Fruit fly (Drosophila melanogaster) whole organism, embryonic: ENCODE results near the gene Awh.

Experiments
- ATbp ChIP-seq: fragments of 200-800 bp; sonication (Bioruptor generic); optimal IDR thresholded peaks from 2 replicates; lab custom pipeline; 2017; ENCODE audit warnings: missing biosample characterization, mild to moderate bottlenecking, missing genetic modification characterization, missing genetic modification reagents
- B-H2 ChIP-seq: fragments of 200-800 bp; sonication (Bioruptor generic); optimal IDR thresholded peaks from 2 replicates; lab custom pipeline; 2018; ENCODE audit warnings: missing biosample characterization, mild to moderate bottlenecking, missing genetic modification characterization
- CG10209 ChIP-seq: fragments of 200-800 bp; sonication (Bioruptor generic); optimal IDR thresholded peaks from 3 replicates; lab custom pipeline; 2017; ENCODE audit warnings: missing biosample characterization, mild to moderate bottlenecking, missing genetic modification characterization, missing genetic modification reagents
- CG10321 ChIP-seq: fragments of 200-800 bp; sonication (Bioruptor generic); IDR thresholded peaks from 2 replicates; pipeline ENCODE4 v1.3.6; 2022; ENCODE audit warnings: missing biosample characterization, missing genetic modification characterization
- CG10979 ChIP-seq: fragments of 200-800 bp; sonication (Bioruptor generic); optimal IDR thresholded peaks from 2 replicates; lab custom pipeline; 2018; ENCODE audit warnings: missing biosample characterization, mild to moderate bottlenecking, missing genetic modification characterization, moderate library complexity
- CG12071 ChIP-seq: fragments of 200-800 bp; sonication (Bioruptor generic); optimal IDR thresholded peaks from 3 replicates; lab custom pipeline; 2018; ENCODE audit warnings: missing biosample characterization, mild to moderate bottlenecking, missing genetic modification characterization
- CG1647 ChIP-seq: fragments of 200-800 bp; sonication (Bioruptor generic); optimal IDR thresholded peaks from 3 replicates; lab custom pipeline; 2016; ENCODE audit warnings: missing biosample characterization, missing genetic modification characterization
- CG17328 ChIP-seq: fragments of 200-800 bp; sonication (Bioruptor generic); IDR thresholded peaks from 2 replicates; pipeline ENCODE4 v1.3.6; 2022; ENCODE audit warnings: missing biosample characterization, missing genetic modification characterization
- CG1792 ChIP-seq: fragments of 200-800 bp; sonication (Bioruptor generic); optimal IDR thresholded peaks from 2 replicates; lab custom pipeline; 2016; ENCODE audit warnings: missing biosample characterization, missing genetic modification characterization
- CG18262 ChIP-seq: fragments of 200-800 bp; optimal IDR thresholded peaks from 3 replicates; lab custom pipeline; 2019; ENCODE audit warnings: missing biosample characterization, mild to moderate bottlenecking, missing genetic modification characterization, moderate library complexity
- CG2875 ChIP-seq: fragments of 200-800 bp; sonication (Bioruptor generic); optimal IDR thresholded peaks from 2 replicates; lab custom pipeline; 2017; ENCODE audit warnings: missing biosample characterization, mild to moderate bottlenecking, missing genetic modification characterization, missing genetic modification reagents
- CG31365 ChIP-seq: fragments of 200-800 bp; sonication (Bioruptor generic); optimal IDR thresholded peaks from 2 replicates; lab custom pipeline; 2018; ENCODE audit warnings: missing biosample characterization, mild to moderate bottlenecking, missing genetic modification characterization
- CG31388 ChIP-seq: fragments of 200-800 bp; sonication (Bioruptor generic); optimal IDR thresholded peaks from 2 replicates; lab custom pipeline; 2016; ENCODE audit warnings: missing biosample characterization, missing genetic modification characterization
- CG4282 ChIP-seq: fragments of 200-800 bp; sonication (Bioruptor generic); optimal IDR thresholded peaks from 2 replicates; lab custom pipeline; 2016; ENCODE audit warnings: missing biosample characterization, missing genetic modification characterization
- CG4617 ChIP-seq: fragments of 200-800 bp; sonication (Bioruptor generic); optimal IDR thresholded peaks from 3 replicates; lab custom pipeline; 2016; ENCODE audit warnings: missing biosample characterization, missing genetic modification characterization, borderline replicate concordance
- CG7786 ChIP-seq: fragments of 200-800 bp; sonication (Bioruptor generic); optimal IDR thresholded peaks from 2 replicates; lab custom pipeline; 2016; ENCODE audit warnings: missing biosample characterization, missing genetic modification characterization
- CG7839 ChIP-seq: fragments of 200-800 bp; sonication (Bioruptor generic); optimal IDR thresholded peaks from 3 replicates; lab custom pipeline; 2018; ENCODE audit warnings: missing biosample characterization, mild to moderate bottlenecking, missing genetic modification characterization, moderate library complexity
- CG8359 ChIP-seq: fragments of 200-800 bp; sonication (Bioruptor generic); optimal IDR thresholded peaks from 2 replicates; lab custom pipeline; 2017; ENCODE audit warnings: missing biosample characterization, mild to moderate bottlenecking, missing genetic modification characterization, borderline replicate concordance
- Camta ChIP-seq: fragments of 200-800 bp; sonication (Bioruptor generic); optimal IDR thresholded peaks from 2 replicates; lab custom pipeline; 2016; ENCODE audit warnings: missing biosample characterization, missing genetic modification characterization
- CrebB ChIP-seq: fragments of 200-800 bp; sonication (Bioruptor generic); optimal IDR thresholded peaks from 3 replicates; lab custom pipeline; 2018; ENCODE audit warnings: missing biosample characterization, mild to moderate bottlenecking, missing genetic modification characterization
- Dad ChIP-seq: fragments of 200-800 bp; sonication (Bioruptor generic); optimal IDR thresholded peaks from 3 replicates; lab custom pipeline; 2016; ENCODE audit warnings: missing biosample characterization, missing genetic modification characterization
- Drgx ChIP-seq: fragments of 200-800 bp; sonication (Bioruptor generic); IDR thresholded peaks from 2 replicates; pipeline ENCODE4 v1.3.6; 2022; ENCODE audit warnings: missing biosample characterization, missing genetic modification characterization
- ERR ChIP-seq: fragments of 200-800 bp; sonication (Bioruptor generic); optimal IDR thresholded peaks from 2 replicates; lab custom pipeline; 2016; ENCODE audit warnings: missing biosample characterization, missing genetic modification characterization
- H2.0 ChIP-seq: fragments of 200-800 bp; sonication (Bioruptor generic); IDR thresholded peaks from 2 replicates; pipeline ENCODE4 v1.3.6; 2022; ENCODE audit warnings: missing biosample characterization, missing genetic modification characterization
- HLH54F ChIP-seq: fragments of 200-800 bp; sonication (Bioruptor generic); optimal IDR thresholded peaks from 3 replicates; lab custom pipeline; 2016; ENCODE audit warnings: missing biosample characterization, missing genetic modification characterization
- Hey ChIP-seq: fragments of 200-800 bp; sonication (Bioruptor generic); optimal IDR thresholded peaks from 3 replicates; lab custom pipeline; 2018; ENCODE audit warnings: missing biosample characterization, mild to moderate bottlenecking, missing genetic modification characterization
- Kr ChIP-seq: fragments of 200-800 bp; sonication (Bioruptor generic); optimal IDR thresholded peaks from 2 replicates; lab custom pipeline; 2017; ENCODE audit warnings: missing biosample characterization, mild to moderate bottlenecking, missing genetic modification characterization
- Nf-YC ChIP-seq: fragments of 200-800 bp; optimal IDR thresholded peaks from 3 replicates; lab custom pipeline; 2019; ENCODE audit warnings: missing biosample characterization, mild to moderate bottlenecking, missing genetic modification characterization, moderate library complexity
- bbx ChIP-seq: fragments of 200-800 bp; sonication (Bioruptor generic); IDR thresholded peaks from 2 replicates; pipeline ENCODE4 v1.3.6; 2022; ENCODE audit warnings: missing biosample characterization, missing genetic modification characterization; ENCODE audit not compliant: partially characterized antibody
- cato ChIP-seq: fragments of 200-800 bp; sonication (Bioruptor generic); optimal IDR thresholded peaks from 2 replicates; lab custom pipeline; 2016; ENCODE audit warnings: missing biosample characterization, missing genetic modification characterization, borderline replicate concordance
- corto ChIP-seq: fragments of 200-800 bp; sonication (Bioruptor generic); optimal IDR thresholded peaks from 2 replicates; lab custom pipeline; 2016; ENCODE audit warnings: missing biosample characterization, mild to moderate bottlenecking, missing genetic modification characterization, moderate library complexity
- croc ChIP-seq: fragments of 200-800 bp; sonication (Bioruptor generic); conservative IDR thresholded peaks from 3 replicates; pipeline ENCODE4 v1.3.6; 2022; ENCODE audit warnings: missing biosample characterization, missing genetic modification characterization
- dan ChIP-seq: fragments of 200-800 bp; sonication (Bioruptor generic); IDR thresholded peaks from 2 replicates; pipeline ENCODE4 v1.3.6; 2022; ENCODE audit warnings: missing biosample characterization, missing genetic modification characterization
- dmrt11E ChIP-seq: fragments of 200-800 bp; sonication (Bioruptor generic); optimal IDR thresholded peaks from 3 replicates; lab custom pipeline; 2018; ENCODE audit warnings: missing biosample characterization, mild to moderate bottlenecking, missing genetic modification characterization, moderate library complexity
- ewg ChIP-seq: fragments of 200-800 bp; sonication (Bioruptor generic); optimal IDR thresholded peaks from 3 replicates; lab custom pipeline; 2017; ENCODE audit warnings: mild to moderate bottlenecking, missing biosample characterization, missing genetic modification reagents, missing genetic modification characterization
- eyg ChIP-seq: fragments of 200-800 bp; sonication (Bioruptor generic); optimal IDR thresholded peaks from 3 replicates; lab custom pipeline; 2016; ENCODE audit warnings: missing biosample characterization, missing genetic modification characterization
- gfzf ChIP-seq: fragments of 200-800 bp; sonication (Bioruptor generic); optimal IDR thresholded peaks from 2 replicates; lab custom pipeline; 2016; ENCODE audit warnings: missing biosample characterization, mild to moderate bottlenecking, missing genetic modification characterization, moderate library complexity
- lilli ChIP-seq: fragments of 200-800 bp; sonication (Bioruptor generic); optimal IDR thresholded peaks from 3 replicates; lab custom pipeline; 2016; ENCODE audit warnings: missing biosample characterization, missing genetic modification characterization
- luna ChIP-seq: fragments of 200-800 bp; sonication (Bioruptor generic); optimal IDR thresholded peaks from 2 replicates; lab custom pipeline; 2016; ENCODE audit warnings: missing biosample characterization, missing genetic modification characterization
- mam ChIP-seq: fragments of 200-800 bp; sonication (Bioruptor generic); optimal IDR thresholded peaks from 3 replicates; lab custom pipeline; 2016; ENCODE audit warnings: missing biosample characterization, missing genetic modification characterization
- pfk ChIP-seq: fragments of 200-800 bp; sonication (Bioruptor generic); optimal IDR thresholded peaks from 2 replicates; lab custom pipeline; 2018; ENCODE audit warnings: missing biosample characterization, mild to moderate bottlenecking, missing genetic modification characterization, moderate library complexity
- repo ChIP-seq: fragments of 200-800 bp; sonication (Bioruptor generic); optimal IDR thresholded peaks from 2 replicates; lab custom pipeline; 2016; ENCODE audit warnings: missing biosample characterization, missing genetic modification characterization
- ro ChIP-seq: fragments of 200-800 bp; sonication (Bioruptor generic); IDR thresholded peaks from 2 replicates; pipeline ENCODE4 v1.3.6; 2022; ENCODE audit warnings: missing biosample characterization, missing genetic modification characterization
- slp2 ChIP-seq: fragments of 200-800 bp; sonication (Bioruptor generic); optimal IDR thresholded peaks from 2 replicates; lab custom pipeline; 2016; ENCODE audit warnings: missing biosample characterization, missing genetic modification characterization
- sob ChIP-seq: fragments of 200-800 bp; sonication (Bioruptor generic); IDR thresholded peaks from 2 replicates; pipeline ENCODE4 v1.3.6; 2022; ENCODE audit warnings: missing biosample characterization, missing genetic modification characterization
- sqz ChIP-seq: fragments of 200-800 bp; sonication (Bioruptor generic); optimal IDR thresholded peaks from 3 replicates; lab custom pipeline; 2018; ENCODE audit warnings: missing biosample characterization, mild to moderate bottlenecking, missing genetic modification characterization
- stwl ChIP-seq: fragments of 200-800 bp; sonication (Bioruptor generic); optimal IDR thresholded peaks from 3 replicates; lab custom pipeline; 2018; ENCODE audit warnings: missing biosample characterization, mild to moderate bottlenecking, missing genetic modification characterization, moderate library complexity
- ttk ChIP-seq: fragments of 200-800 bp; sonication (Bioruptor generic); IDR thresholded peaks from 2 replicates; pipeline ENCODE4 v2.1.2; 2022; ENCODE audit warnings: missing biosample characterization, missing genetic modification characterization
- vfl ChIP-seq: fragments of 200-800 bp; sonication (Bioruptor generic); optimal IDR thresholded peaks from 2 replicates; lab custom pipeline; 2016; ENCODE audit warnings: missing biosample characterization, missing genetic modification characterization
- vvl ChIP-seq: fragments of 200-800 bp; sonication (Bioruptor generic); IDR thresholded peaks from 2 replicates; pipeline ENCODE4 v1.3.6; 2022; ENCODE audit warnings: missing biosample characterization, missing genetic modification characterization
- zf30C ChIP-seq: fragments of 200-800 bp; sonication (Bioruptor generic); optimal IDR thresholded peaks from 3 replicates; lab custom pipeline; 2018; ENCODE audit warnings: missing biosample characterization, mild to moderate bottlenecking, missing genetic modification characterization

Awh gene

DNA sequence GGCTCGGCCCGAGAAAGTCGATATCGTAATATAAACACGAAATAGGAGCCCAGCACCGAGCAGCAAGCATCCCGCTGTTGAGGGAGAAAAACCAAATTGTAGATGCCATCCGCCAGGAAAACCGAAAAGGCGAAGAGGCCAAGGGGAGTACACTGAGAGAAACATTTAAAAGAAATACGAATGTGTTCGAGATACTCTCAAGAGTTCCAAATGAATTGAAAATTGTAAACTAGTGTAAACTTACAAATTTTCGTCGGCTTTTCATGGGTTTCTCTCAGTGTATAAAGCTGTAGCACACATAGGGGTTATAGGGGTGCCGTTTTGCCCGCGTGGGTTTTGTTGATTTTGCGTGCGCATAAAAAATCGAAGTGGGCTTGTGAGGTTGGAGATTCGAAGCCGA is 43.3 kb upstream of the Awh start (continued):
- TF ChIP-seq Drgx (GFP tag; lab: Robert Waterston, UW) (peak; percentile 64), corto (GFP tag; lab: Kevin White, UChicago) (no peak), ro (GFP tag; lab: Robert Waterston, UW) (peak; percentile 25; the same call in 1 of the 2 replicates), stwl (tag; lab: Kevin White, UChicago) (no peak), Kr (GFP tag; lab: Kevin White, UChicago) (no peak), CG12071 (GFP tag; lab: Kevin White, UChicago) (peak; percentile 11), bbx (no peak), pfk (GFP tag; lab: Kevin White, UChicago) (no peak), CG10209 (GFP tag; lab: Kevin White, UChicago) (peak; percentile 79), ATbp (GFP tag; lab: Kevin White, UChicago) (peak; percentile 39), ERR (peak; percentile 86), CG4617 (GFP tag; lab: Kevin White, UChicago) (no peak), luna (GFP tag; lab: Kevin White, UChicago) (peak; percentile 45), eyg (GFP tag; lab: Kevin White, UChicago) (peak; percentile 64), cato (GFP tag; lab: Kevin White, UChicago) (peak; percentile 9), CG1647 (GFP tag; lab: Kevin White, UChicago) (peak; percentile 19), CG2875 (GFP tag; lab: Kevin White, UChicago) (peak; percentile 13), CG31365 (tag; lab: Kevin White, UChicago) (peak; percentile 24), vvl (peak; percentile 91), CG1792 (GFP tag; lab: Kevin White, UChicago) (peak; percentile 42), H2.0 (peak; percentile 77), CG31388 (GFP tag; lab: Kevin White, UChicago) (no peak), dan (no peak), repo (GFP tag; lab: Kevin White, UChicago) (peak; percentile 32), Nf-YC (tag; lab: Kevin White, UChicago) (peak; percentile 63), CrebB (peak; percentile 84), lilli (GFP tag; lab: Kevin White, UChicago) (peak; percentile 90), croc (peak; percentile 24; the same call in 1 of the 3 replicates), mam (GFP tag; lab: Kevin White, UChicago) (peak; percentile 88), dmrt11E (tag; lab: Kevin White, UChicago) (peak; percentile 31), CG10979 (tag; lab: Kevin White, UChicago) (peak; percentile 22), ttk (peak; percentile 57), CG4282 (GFP tag; lab: Kevin White, UChicago) (peak; percentile 41), HLH54F (GFP tag; lab: Kevin White, UChicago) (peak; percentile 79), Dad (GFP tag; lab: Kevin White, UChicago) (peak; percentile 49), vfl (peak; percentile 41), CG8359 (GFP tag; lab: Kevin White, UChicago) (no peak), zf30C (GFP tag; lab: Kevin White, UChicago) (peak; percentile 81), CG7786 (GFP tag; lab: Kevin White, UChicago) (peak; percentile 83), sqz (no peak), CG18262 (tag; lab: Kevin White, UChicago) (peak; percentile 48), ewg (GFP tag; lab: Kevin White, UChicago) (peak; percentile 48), CG7839 (tag; lab: Kevin White, UChicago) (peak; percentile 77), B-H2 (GFP tag; lab: Kevin White, UChicago) (peak; percentile 92), sob (GFP tag; lab: Robert Waterston, UW) (peak; percentile 85), gfzf (GFP tag; lab: Kevin White, UChicago) (no peak), Hey (peak; percentile 69), CG17328 (peak; percentile 73), Camta (GFP tag; lab: Kevin White, UChicago) (peak; percentile 0), slp2 (GFP tag; lab: Kevin White, UChicago) (peak; percentile 32), CG10321 (GFP tag; lab: Robert Waterston, UW) (0 out of 2 replicates have a peak, but pooled peaks have one; percentile 25)
